Worm (Caenorhabditis elegans) whole organism, mixed stage, embryonic: Measurements from ENCODE around the gene F47D12.7.

ENCODE experiments used
- bed-3 ChIP-seq: fragments of 200-800 bp; sonication (Bioruptor generic); optimal IDR thresholded peaks from 3 replicates; lab custom pipeline; 2018; ENCODE audit warnings: mild to moderate bottlenecking, missing genetic modification characterization, moderate library complexity, missing compliant biosample characterization
- blmp-1 ChIP-seq: fragments of 150-350 bp; optimal IDR thresholded peaks from 2 replicates; lab custom pipeline; 2014; ENCODE audit warnings: missing biosample characterization, missing genetic modification characterization
- ceh-39 ChIP-seq: fragments of 150-350 bp; optimal IDR thresholded peaks from 2 replicates; lab custom pipeline; 2014; ENCODE audit warnings: missing biosample characterization, missing genetic modification characterization
- ces-1 ChIP-seq: fragments of 150-350 bp; optimal IDR thresholded peaks from 2 replicates; lab custom pipeline; 2014; ENCODE audit warnings: missing biosample characterization, missing genetic modification reagents, missing genetic modification characterization
- elt-3 ChIP-seq: fragments of 150-350 bp; optimal IDR thresholded peaks from 2 replicates; lab custom pipeline; 2014; ENCODE audit warnings: missing biosample characterization, missing genetic modification characterization
- hlh-1 ChIP-seq: fragments of 150-350 bp; optimal IDR thresholded peaks from 2 replicates; lab custom pipeline; 2014; ENCODE audit warnings: missing biosample characterization, missing genetic modification reagents, missing genetic modification characterization
- nhr-12 ChIP-seq: fragments of 150-350 bp; optimal IDR thresholded peaks from 2 replicates; lab custom pipeline; 2014; ENCODE audit warnings: missing biosample characterization, missing genetic modification characterization
- nhr-28 ChIP-seq: fragments of 150-350 bp; optimal IDR thresholded peaks from 2 replicates; lab custom pipeline; 2014; ENCODE audit warnings: missing biosample characterization, missing genetic modification characterization
- nhr-76 ChIP-seq: sonication (generic microtip); optimal IDR thresholded peaks from 2 replicates; lab custom pipeline; 2017; ENCODE audit warnings: missing biosample characterization, missing genetic modification characterization
- pha-4 ChIP-seq: fragments of 150-350 bp; optimal IDR thresholded peaks from 2 replicates; lab custom pipeline; 2018; ENCODE audit warnings: missing biosample characterization, missing genetic modification reagents, missing genetic modification characterization
- snpc-4 ChIP-seq: fragments of 150-350 bp; optimal IDR thresholded peaks from 2 replicates; lab custom pipeline; 2014; ENCODE audit warnings: missing biosample characterization, missing genetic modification characterization
- unc-39 ChIP-seq: fragments of 150-350 bp; optimal IDR thresholded peaks from 2 replicates; lab custom pipeline; 2014; ENCODE audit warnings: missing biosample characterization, missing genetic modification characterization
- unc-62 ChIP-seq: fragments of 150-350 bp; optimal IDR thresholded peaks from 2 replicates; lab custom pipeline; 2014; ENCODE audit warnings: missing biosample characterization, missing genetic modification reagents, missing genetic modification characterization

DNA sequence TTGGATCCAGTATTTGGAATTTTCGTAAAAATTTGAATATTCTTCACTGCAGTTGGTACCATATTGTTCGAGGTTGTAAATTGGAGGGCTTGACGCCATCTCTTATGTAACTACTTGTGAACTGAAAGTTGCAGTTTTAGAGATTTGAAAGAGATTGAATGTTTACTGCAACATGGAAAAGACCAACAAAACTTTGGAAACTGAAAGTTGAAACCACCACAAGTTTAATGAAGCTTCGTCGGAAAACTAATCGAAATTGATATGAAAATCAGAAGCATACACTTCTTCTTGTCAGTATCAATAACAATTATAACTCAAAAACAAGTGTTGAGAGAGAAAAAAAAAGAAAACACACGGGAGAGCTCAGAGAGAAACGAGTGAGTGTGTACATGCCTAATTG is 27.8 kb downstream of the F47D12.7 start, which contains the start of gene srg-7:
- no peak for TF ChIP-seq bed-3
- TF ChIP-seq hlh-1 (tag; lab: Kevin White, UChicago) = no peak
- no peak for TF ChIP-seq nhr-12 (tag; lab: Kevin White, UChicago)
- no peak for TF ChIP-seq ces-1 (GFP tag; lab: Kevin White, UChicago)
- no peak for TF ChIP-seq snpc-4 (tag; lab: Kevin White, UChicago)
- no peak for TF ChIP-seq unc-39 (tag; lab: Kevin White, UChicago)
- TF ChIP-seq nhr-76 (tag; lab: Kevin White, UChicago) = no peak
- TF ChIP-seq nhr-28 (tag; lab: Kevin White, UChicago) = no peak
- TF ChIP-seq blmp-1 (tag; lab: Kevin White, UChicago) = no peak
- no peak for TF ChIP-seq pha-4 (tag; lab: Kevin White, UChicago)
- TF ChIP-seq elt-3 (tag; lab: Kevin White, UChicago) = no peak
- TF ChIP-seq ceh-39 = no peak
- no peak for TF ChIP-seq unc-62 (GFP tag; lab: Kevin White, UChicago)
